Worm (Caenorhabditis elegans): ENCODE data around the gene F42C5.5.
"Not testable (repeated sequence)": the region's sequence is repeated elsewhere in the genome, so short reads cannot be mapped to it uniquely, and the experiment has no call there.

The F42C5.5 gene

ce11 chrIV:7254690-7255089 is 39.3 kb downstream of the F42C5.5 start, which contains the start of gene C06E4.5:
C06E4.5 (plus strand) TSS chrIV:7254990.
- not testable (repeated sequence) for TF ChIP-seq unc-62 (GFP tag; optimal IDR thresholded peaks at IDR 0.05)

- no peak for TF ChIP-seq unc-62 (GFP tag; optimal IDR thresholded peaks at IDR 0.05)
Measured at ce11 chrIV:7253271-7253670, 40.8 kb downstream of the F42C5.5 start.

DNA sequence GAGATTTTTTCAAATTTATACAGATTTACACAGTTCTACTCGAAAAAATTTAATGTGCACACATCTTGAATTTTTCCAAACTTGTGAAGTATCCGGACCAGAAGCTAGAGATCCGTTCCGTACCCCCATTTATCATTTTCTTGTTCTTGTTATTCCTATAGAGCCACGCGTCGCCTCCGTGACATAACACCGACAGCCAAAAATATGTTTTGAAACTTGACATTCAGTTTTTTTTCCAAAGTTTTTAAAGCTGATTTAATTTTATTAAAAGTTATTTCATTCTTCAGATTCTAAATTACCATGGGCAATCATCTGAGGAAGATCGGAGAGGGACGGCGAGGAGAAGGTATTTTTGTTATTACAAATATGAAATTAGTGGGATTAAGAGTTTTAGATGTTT is 43.9 kb downstream of the F42C5.5 start, which contains the start of gene D2024.18:
D2024.18 (plus strand) TSS at position 301 of the 400 bp plus-strand sequence.
- no peak for TF ChIP-seq unc-62 (GFP tag; optimal IDR thresholded peaks at IDR 0.05)

ce11 chrIV:7247243-7247642 is 46.8 kb downstream of the F42C5.5 start, which contains the start of gene D2024.1:
D2024.1 (plus strand) TSS chrIV:7247543.
- not testable (repeated sequence) for TF ChIP-seq unc-62 (GFP tag; optimal IDR thresholded peaks at IDR 0.05)

DNA sequence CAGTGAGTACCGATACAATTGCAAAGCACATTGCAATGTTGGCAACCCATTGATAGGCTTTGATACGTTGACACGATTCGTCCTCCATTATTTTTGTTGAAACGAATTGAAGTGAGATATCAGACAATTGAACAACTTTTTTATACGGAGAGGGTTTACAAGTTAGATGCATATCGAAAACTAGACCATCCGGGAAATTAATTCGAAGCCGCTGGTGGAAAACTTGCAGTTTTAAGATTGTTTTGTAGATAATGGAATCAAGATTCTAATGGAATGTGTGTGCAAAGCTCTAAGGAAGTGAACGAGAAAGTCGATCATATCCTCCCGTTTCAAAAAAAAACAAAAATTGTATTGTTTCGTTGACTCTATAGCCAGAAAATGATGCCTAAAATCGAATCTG is 47.5 kb downstream of the F42C5.5 start, which contains the start of gene col-114:
col-114 (minus strand) TSS at position 101 of the 400 bp plus-strand sequence.
- no peak for TF ChIP-seq unc-62 (GFP tag; optimal IDR thresholded peaks at IDR 0.05)

DNA sequence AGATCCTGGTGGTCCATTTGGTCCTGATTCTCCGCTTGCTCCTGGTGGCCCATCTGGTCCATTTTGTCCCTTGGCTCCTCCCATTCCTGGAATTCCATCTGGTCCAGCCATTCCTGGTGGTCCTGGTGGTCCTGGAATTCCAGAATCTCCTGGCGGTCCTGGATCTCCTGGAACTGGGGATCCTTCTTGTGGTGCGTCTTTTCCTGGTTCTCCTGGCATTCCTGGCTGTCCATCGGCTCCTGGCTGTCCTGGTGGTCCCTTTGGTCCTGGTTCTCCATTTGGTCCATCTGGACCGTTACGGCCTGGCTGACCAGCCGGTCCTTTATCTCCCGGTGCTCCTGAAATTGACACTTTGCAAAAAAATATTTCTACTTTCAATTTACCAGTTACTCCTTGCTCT is 48.4 kb downstream of the F42C5.5 start:
- TF ChIP-seq unc-62 (GFP tag; optimal IDR thresholded peaks at IDR 0.05), result no peak

DNA sequence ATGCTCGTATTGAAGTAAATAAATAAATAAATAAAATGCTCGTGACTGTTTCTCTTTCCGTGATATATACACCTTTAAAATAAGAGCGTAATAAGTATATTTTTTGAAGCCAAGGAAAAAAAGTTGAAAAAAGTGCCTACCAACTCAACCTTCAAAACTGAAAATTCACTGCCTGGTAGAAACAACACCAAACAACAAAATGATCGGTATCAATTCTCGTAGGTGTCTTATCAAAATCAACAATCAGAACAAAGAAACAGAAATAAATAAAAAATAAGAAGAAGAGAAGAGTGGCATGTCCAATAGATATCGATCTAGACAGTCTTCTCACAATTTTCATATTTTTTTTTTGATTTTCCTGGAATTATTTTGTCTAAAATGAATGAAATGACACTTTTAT is 50.1 kb downstream of the F42C5.5 start, which contains the start of gene afmd-1:
afmd-1 (plus strand) TSS at position 316 of the 400 bp plus-strand sequence.
- TF ChIP-seq unc-62 (GFP tag; optimal IDR thresholded peaks at IDR 0.05), result no peak

Measured in whole organism, dauer.